Worm (Caenorhabditis elegans) whole organism, young adult: ENCODE results near the gene twk-20.

ENCODE experiments used
- F55B11.4 ChIP-seq: sonication (generic microtip); optimal IDR thresholded peaks from 2 replicates; lab custom pipeline; 2016; ENCODE audit warnings: missing compliant biosample characterization, missing genetic modification characterization, borderline replicate concordance; ENCODE audit not compliant: insufficient read depth
- K12H6.12 ChIP-seq: fragments of 200-800 bp; sonication (Bioruptor generic); optimal IDR thresholded peaks from 2 replicates; lab custom pipeline; 2018; ENCODE audit warnings: mild to moderate bottlenecking, missing genetic modification characterization, missing compliant biosample characterization
- T07F8.4 ChIP-seq: sonication (generic microtip); optimal IDR thresholded peaks from 2 replicates; lab custom pipeline; 2016; ENCODE audit warnings: mild to moderate bottlenecking, missing genetic modification characterization, moderate library complexity, missing compliant biosample characterization
- T26A5.8 ChIP-seq: sonication (generic microtip); optimal IDR thresholded peaks from 2 replicates; lab custom pipeline; 2016; ENCODE audit warnings: missing genetic modification characterization, missing compliant biosample characterization
- Y53G8AR.9 ChIP-seq: fragments of 200-800 bp; sonication (Bioruptor generic); conservative IDR thresholded peaks from 2 replicates; pipeline ENCODE4 v1.3.6; 2022; ENCODE audit warnings: missing genetic modification reagents, missing genetic modification characterization, missing compliant biosample characterization
- ama-1 ChIP-seq, 3 experiments: fragments of 150-350 bp in 1 of 3; sonication (generic microtip) in 2 of 3; optimal IDR thresholded peaks; 2 replicates each; lab custom pipeline; 2014 to 2018; ENCODE audit warnings: missing biosample characterization in 2 of 3, missing genetic modification characterization in 2 of 3, missing genetic modification reagents in 2 of 3
- atf-7 ChIP-seq: sonication (generic microtip); optimal IDR thresholded peaks from 2 replicates; lab custom pipeline; 2017; ENCODE audit warnings: mild to moderate bottlenecking, missing genetic modification characterization, missing compliant biosample characterization
- athp-1 ChIP-seq: sonication (generic microtip); optimal IDR thresholded peaks from 2 replicates; lab custom pipeline; 2017; ENCODE audit warnings: mild to moderate bottlenecking, missing genetic modification characterization, missing compliant biosample characterization
- attf-3 ChIP-seq: fragments of 200-800 bp; sonication (Bioruptor generic); conservative IDR thresholded peaks from 2 replicates; pipeline ENCODE4 v1.3.6; 2022; ENCODE audit warnings: missing genetic modification reagents, missing genetic modification characterization, missing compliant biosample characterization
- bed-1 ChIP-seq: fragments of 200-800 bp; sonication (Bioruptor generic); IDR thresholded peaks from 2 replicates; pipeline ENCODE4 v1.3.6; 2022; ENCODE audit warnings: missing genetic modification reagents, missing genetic modification characterization, missing compliant biosample characterization
- ccch-3 ChIP-seq: fragments of 200-800 bp; sonication (Bioruptor generic); optimal IDR thresholded peaks from 2 replicates; lab custom pipeline; 2018; ENCODE audit warnings: mild to moderate bottlenecking, missing genetic modification characterization, missing compliant biosample characterization
- ceh-27 ChIP-seq: fragments of 200-800 bp; sonication (Bioruptor generic); optimal IDR thresholded peaks from 2 replicates; lab custom pipeline; 2018; ENCODE audit warnings: mild to moderate bottlenecking, missing genetic modification characterization, moderate library complexity, missing compliant biosample characterization
- dpff-1 ChIP-seq: sonication (generic microtip); optimal IDR thresholded peaks from 2 replicates; lab custom pipeline; 2017; ENCODE audit warnings: mild to moderate bottlenecking, missing genetic modification characterization, missing compliant biosample characterization
- dpl-1 ChIP-seq: fragments of 150-350 bp; optimal IDR thresholded peaks from 2 replicates; lab custom pipeline; 2014; ENCODE audit warnings: missing biosample characterization, missing genetic modification reagents, missing genetic modification characterization
- efl-1 ChIP-seq: fragments of 150-350 bp; optimal IDR thresholded peaks from 2 replicates; lab custom pipeline; 2014; ENCODE audit warnings: missing biosample characterization, missing genetic modification reagents, missing genetic modification characterization
- egl-18 ChIP-seq: fragments of 200-800 bp; sonication (Bioruptor generic); IDR thresholded peaks from 2 replicates; pipeline ENCODE4 v1.3.6; 2022; ENCODE audit warnings: missing genetic modification reagents, missing genetic modification characterization, missing compliant biosample characterization
- fkh-3 ChIP-seq: sonication (generic microtip); optimal IDR thresholded peaks from 2 replicates; lab custom pipeline; 2016; ENCODE audit warnings: mild to moderate bottlenecking, missing genetic modification characterization, missing compliant biosample characterization
- gei-17 ChIP-seq: fragments of 200-800 bp; sonication (Bioruptor generic); optimal IDR thresholded peaks from 2 replicates; lab custom pipeline; 2018; ENCODE audit warnings: mild to moderate bottlenecking, missing genetic modification characterization, missing compliant biosample characterization
- hlh-12 ChIP-seq: sonication (generic microtip); optimal IDR thresholded peaks from 2 replicates; lab custom pipeline; 2016; ENCODE audit warnings: missing genetic modification characterization, missing compliant biosample characterization
- hmg-1.2 ChIP-seq: fragments of 200-800 bp; sonication (Bioruptor generic); IDR thresholded peaks from 2 replicates; pipeline ENCODE4 v1.3.6; 2022; ENCODE audit warnings: missing genetic modification reagents, missing genetic modification characterization, missing compliant biosample characterization
- hrde-1 ChIP-seq: sonication (generic microtip); optimal IDR thresholded peaks from 2 replicates; lab custom pipeline; 2016; ENCODE audit warnings: missing genetic modification characterization, mild to moderate bottlenecking, missing compliant biosample characterization, moderate library complexity, missing genotype, missing genetic modification reagents, borderline replicate concordance
- lag-1 ChIP-seq: fragments of 200-800 bp; sonication (Bioruptor generic); IDR thresholded peaks from 2 replicates; pipeline ENCODE4 v1.3.6; 2022; ENCODE audit warnings: missing genetic modification reagents, missing genetic modification characterization, missing compliant biosample characterization
- let-526 ChIP-seq: fragments of 200-800 bp; sonication (Bioruptor generic); IDR thresholded peaks from 2 replicates; pipeline ENCODE4 v1.3.6; 2022; ENCODE audit warnings: missing genetic modification reagents, missing genetic modification characterization, missing compliant biosample characterization
- let-607 ChIP-seq, 2 experiments: fragments of 200-800 bp in 1 of 2; sonication (Bioruptor generic) in 1 of 2; sonication (generic microtip) in 1 of 2; optimal IDR thresholded peaks; 2 replicates each; lab custom pipeline; 2016 to 2018; ENCODE audit warnings: mild to moderate bottlenecking in 2 of 2, missing compliant biosample characterization in 2 of 2, missing genetic modification characterization in 2 of 2, moderate library complexity in 2 of 2, missing genotype in 1 of 2
- lin-26 ChIP-seq: fragments of 200-800 bp; sonication (Bioruptor generic); IDR thresholded peaks from 2 replicates; pipeline ENCODE4 v1.3.6; 2022; ENCODE audit warnings: missing genetic modification reagents, missing genetic modification characterization, missing compliant biosample characterization
- lsy-27 ChIP-seq: sonication (generic microtip); optimal IDR thresholded peaks from 2 replicates; lab custom pipeline; 2017; ENCODE audit warnings: missing genetic modification characterization, mild to moderate bottlenecking, missing compliant biosample characterization, antibody characterized with exemption, missing genotype, borderline replicate concordance; ENCODE audit not compliant: insufficient read depth
- madf-8 ChIP-seq: fragments of 200-800 bp; sonication (Bioruptor generic); conservative IDR thresholded peaks from 2 replicates; pipeline ENCODE4 v1.3.6; 2022; ENCODE audit warnings: missing genetic modification reagents, missing genetic modification characterization, missing compliant biosample characterization
- mcd-1 ChIP-seq: fragments of 200-800 bp; sonication (Bioruptor generic); IDR thresholded peaks from 2 replicates; pipeline ENCODE4 v1.3.6; 2022; ENCODE audit warnings: missing genetic modification reagents, missing genetic modification characterization, missing compliant biosample characterization
- mel-28 ChIP-seq: sonication (generic microtip); optimal IDR thresholded peaks from 2 replicates; lab custom pipeline; 2016; ENCODE audit warnings: borderline replicate concordance, mild to moderate bottlenecking, missing genetic modification characterization, missing compliant biosample characterization
- nfya-1 ChIP-seq: sonication (generic microtip); optimal IDR thresholded peaks from 2 replicates; lab custom pipeline; 2017; ENCODE audit warnings: antibody characterized with exemption, missing compliant biosample characterization, missing genetic modification characterization, borderline replicate concordance; ENCODE audit not compliant: insufficient read depth
- nhr-179 ChIP-seq: sonication (generic microtip); optimal IDR thresholded peaks from 2 replicates; lab custom pipeline; 2016; ENCODE audit warnings: mild to moderate bottlenecking, missing genetic modification characterization, missing compliant biosample characterization
- snpc-1.3 ChIP-seq: sonication (generic microtip); optimal IDR thresholded peaks from 2 replicates; lab custom pipeline; 2017; ENCODE audit warnings: missing genetic modification characterization, mild to moderate bottlenecking, missing compliant biosample characterization, antibody characterized with exemption, moderate library complexity, missing genotype, missing genetic modification reagents; ENCODE audit not compliant: insufficient read depth
- snpc-4 ChIP-seq, 5 experiments: fragments of 150-350 bp in 1 of 5; sonication (generic microtip) in 4 of 5; optimal IDR thresholded peaks; 2 replicates each; lab custom pipeline; 2014 to 2018; ENCODE audit warnings: missing genetic modification characterization in 5 of 5, missing biosample characterization in 3 of 5, antibody characterized with exemption in 2 of 5, mild to moderate bottlenecking in 2 of 5, missing compliant biosample characterization in 2 of 5, missing genotype in 2 of 5, moderate library complexity in 2 of 5, missing genetic modification reagents in 1 of 5
- tbx-9 ChIP-seq: sonication (generic microtip); optimal IDR thresholded peaks from 2 replicates; lab custom pipeline; 2016; ENCODE audit warnings: borderline replicate concordance, missing genetic modification characterization, inconsistent platforms, missing compliant biosample characterization
- zfh-2 ChIP-seq: fragments of 200-800 bp; sonication (Bioruptor generic); conservative IDR thresholded peaks from 2 replicates; pipeline ENCODE4 v1.3.6; 2022; ENCODE audit warnings: missing genetic modification reagents, missing genetic modification characterization, missing compliant biosample characterization
- ztf-6 ChIP-seq: fragments of 200-800 bp; sonication (Bioruptor generic); IDR thresholded peaks from 2 replicates; pipeline ENCODE4 v1.3.6; 2022; ENCODE audit warnings: missing genetic modification reagents, missing genetic modification characterization, missing compliant biosample characterization

twk-20 gene

ce11 chrX:13665447-13665846 lies 25.8 kb downstream of the twk-20 start (continued):
- TF ChIP-seq snpc-4 (GFP tag; optimal IDR thresholded peaks at IDR 0.05; lab: Kevin White, UChicago) = peak; percentile 85
- peak in 3 of 4 experiments; percentile 82 to 87 (median 84) for TF ChIP-seq snpc-4 (tag; optimal IDR thresholded peaks at IDR 0.05; lab: Kevin White, UChicago)
- TF ChIP-seq attf-3 (GFP tag; lab: Robert Waterston, UW) = peak; percentile 56
- peak; percentile 12 for TF ChIP-seq dpl-1 (GFP tag; lab: Kevin White, UChicago)
- peak; percentile 96 for TF ChIP-seq ceh-27 (GFP tag; lab: Kevin White, UChicago)
- peak; percentile 89 for TF ChIP-seq hmg-1.2 (GFP tag; lab: Robert Waterston, UW)
- TF ChIP-seq ztf-6 (GFP tag; lab: Robert Waterston, UW) = peak; percentile 95; the same call in 1 of the 2 replicates
- TF ChIP-seq hlh-12 (tag; lab: Kevin White, UChicago) = peak; percentile 80
- peak; percentile 74; the same call in 1 of the 2 replicates for TF ChIP-seq Y53G8AR.9 (GFP tag; lab: Robert Waterston, UW)
- TF ChIP-seq fkh-3 (tag; lab: Kevin White, UChicago) = peak; percentile 97
- peak; percentile 82 for TF ChIP-seq zfh-2 (GFP tag; lab: Robert Waterston, UW)
- no peak for TF ChIP-seq madf-8 (GFP tag; lab: Robert Waterston, UW)
- peak; percentile 94 for TF ChIP-seq T26A5.8 (tag; lab: Kevin White, UChicago)
- peak; percentile 94 for TF ChIP-seq athp-1 (tag; lab: Kevin White, UChicago)
- TF ChIP-seq let-526 = peak; percentile 82
- TF ChIP-seq gei-17 (GFP tag; lab: Kevin White, UChicago) = peak; percentile 88
- peak; percentile 87 for TF ChIP-seq nhr-179 (tag; lab: Kevin White, UChicago)
- peak; percentile 62 for TF ChIP-seq ccch-3
- TF ChIP-seq efl-1 (GFP tag; lab: Kevin White, UChicago) = no peak
- TF ChIP-seq nfya-1 (tag; lab: Kevin White, UChicago) = no peak
- peak; percentile 89 for TF ChIP-seq hrde-1 (tag; lab: Kevin White, UChicago)
- peak; percentile 88 for TF ChIP-seq snpc-1.3 (tag; lab: Kevin White, UChicago)
- TF ChIP-seq lag-1 (GFP tag; lab: Robert Waterston, UW) = 0 out of 2 replicates have a peak, but pooled peaks have one; percentile 86
- TF ChIP-seq mel-28 (tag; lab: Kevin White, UChicago) = peak; percentile 54
- TF ChIP-seq ama-1 (optimal IDR thresholded peaks at IDR 0.05; lab: Kevin White, UChicago) = peak; percentile 47
- peak; percentile 68 to 95 for TF ChIP-seq ama-1 (GFP tag; optimal IDR thresholded peaks at IDR 0.05; lab: Kevin White, UChicago)
- peak; percentile 76 for TF ChIP-seq mcd-1 (GFP tag; lab: Robert Waterston, UW)
- peak; percentile 85 for TF ChIP-seq tbx-9 (tag; lab: Kevin White, UChicago)
- TF ChIP-seq bed-1 = peak; percentile 91; the same call in 1 of the 2 replicates
- TF ChIP-seq T07F8.4 = peak; percentile 89
- TF ChIP-seq egl-18 (GFP tag; lab: Robert Waterston, UW) = peak; percentile 78
- TF ChIP-seq dpff-1 (tag; lab: Kevin White, UChicago) = peak; percentile 37
- TF ChIP-seq atf-7 = peak; percentile 88
- peak; percentile 65 to 83 for TF ChIP-seq let-607 (tag; optimal IDR thresholded peaks at IDR 0.05; lab: Kevin White, UChicago)
- TF ChIP-seq lin-26 (GFP tag; lab: Robert Waterston, UW) = peak; percentile 99
- peak; percentile 87 for TF ChIP-seq K12H6.12 (tag; lab: Kevin White, UChicago)
- no peak for TF ChIP-seq F55B11.4 (tag; lab: Kevin White, UChicago)
- peak; percentile 73 for TF ChIP-seq lsy-27 (tag; lab: Kevin White, UChicago)
